Worm (Caenorhabditis elegans) whole organism, midembryonic: ENCODE results near the gene rad-51.

Source experiments
- T22C8.4 ChIP-seq: fragments of 200-800 bp; sonication (Bioruptor generic); IDR thresholded peaks from 2 replicates; pipeline ENCODE4 v1.3.6; 2022; ENCODE audit warnings: missing genetic modification characterization, missing compliant biosample characterization
- cog-1 ChIP-seq: sonication (generic microtip); optimal IDR thresholded peaks from 2 replicates; lab custom pipeline; 2016; ENCODE audit warnings: missing genetic modification characterization, missing compliant biosample characterization
- flt-1 ChIP-seq: fragments of 200-800 bp; sonication (Bioruptor generic); IDR thresholded peaks from 2 replicates; pipeline ENCODE4 v1.3.6; 2022; ENCODE audit warnings: missing genetic modification characterization, missing compliant biosample characterization
- klf-2 ChIP-seq: fragments of 200-800 bp; sonication (Bioruptor generic); conservative IDR thresholded peaks from 2 replicates; pipeline ENCODE4 v1.3.6; 2022; ENCODE audit warnings: missing genetic modification reagents, missing genetic modification characterization, missing compliant biosample characterization
- med-1 ChIP-seq: sonication (generic microtip); optimal IDR thresholded peaks from 2 replicates; lab custom pipeline; 2017; ENCODE audit warnings: missing genetic modification characterization, mild to moderate bottlenecking, missing compliant biosample characterization, antibody characterized with exemption, missing genetic modification reagents; ENCODE audit not compliant: insufficient read depth
- ref-1 ChIP-seq: fragments of 200-800 bp; sonication (Bioruptor generic); conservative IDR thresholded peaks from 2 replicates; pipeline ENCODE4 v1.3.6; 2022; ENCODE audit warnings: missing genetic modification reagents, missing genetic modification characterization, missing compliant biosample characterization
- tab-1 ChIP-seq: fragments of 200-800 bp; sonication (Bioruptor generic); IDR thresholded peaks from 2 replicates; pipeline ENCODE4 v1.3.6; 2022; ENCODE audit warnings: missing genetic modification characterization, missing compliant biosample characterization
- ztf-23 ChIP-seq: fragments of 200-800 bp; sonication (Bioruptor generic); IDR thresholded peaks from 2 replicates; pipeline ENCODE4 v1.3.6; 2022; ENCODE audit warnings: missing genetic modification reagents, missing genetic modification characterization, missing compliant biosample characterization
- ztf-29 ChIP-seq: fragments of 200-800 bp; sonication (Bioruptor generic); IDR thresholded peaks from 2 replicates; pipeline ENCODE4 v1.3.6; 2022; ENCODE audit warnings: missing genetic modification reagents, missing genetic modification characterization, missing compliant biosample characterization

Gene rad-51

DNA sequence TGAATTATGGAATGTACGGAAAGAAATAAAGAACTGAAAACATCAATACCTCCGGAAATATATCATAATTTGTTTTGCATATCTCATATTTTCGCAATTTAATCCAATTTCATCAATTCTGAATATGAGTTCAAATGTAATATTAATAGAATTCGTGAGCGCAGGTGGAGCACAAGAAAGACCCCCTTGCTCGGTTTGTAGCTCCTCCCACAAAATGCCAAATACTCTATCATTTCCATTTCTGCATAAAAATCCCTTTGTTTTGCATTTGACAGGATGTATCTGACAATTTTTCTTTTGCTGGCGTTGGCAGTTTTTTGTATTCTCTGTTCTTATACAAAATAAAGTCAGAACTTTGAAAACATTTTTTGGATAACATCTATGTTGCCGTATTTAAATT, 9.0 kb downstream of the rad-51 start:
- no peak for TF ChIP-seq tab-1 (GFP tag; lab: Robert Waterston, UW)
- TF ChIP-seq klf-2, result no peak
- TF ChIP-seq med-1, result no peak
- no peak for TF ChIP-seq flt-1 (GFP tag; lab: Robert Waterston, UW)
- TF ChIP-seq T22C8.4 (GFP tag; lab: Robert Waterston, UW), result no peak
- TF ChIP-seq ztf-23 (GFP tag; lab: Robert Waterston, UW), result no peak
- TF ChIP-seq cog-1 (tag; lab: Kevin White, UChicago), result no peak
- TF ChIP-seq ref-1 (GFP tag; lab: Robert Waterston, UW), result no peak
- no peak for TF ChIP-seq ztf-29 (GFP tag; lab: Robert Waterston, UW)

DNA sequence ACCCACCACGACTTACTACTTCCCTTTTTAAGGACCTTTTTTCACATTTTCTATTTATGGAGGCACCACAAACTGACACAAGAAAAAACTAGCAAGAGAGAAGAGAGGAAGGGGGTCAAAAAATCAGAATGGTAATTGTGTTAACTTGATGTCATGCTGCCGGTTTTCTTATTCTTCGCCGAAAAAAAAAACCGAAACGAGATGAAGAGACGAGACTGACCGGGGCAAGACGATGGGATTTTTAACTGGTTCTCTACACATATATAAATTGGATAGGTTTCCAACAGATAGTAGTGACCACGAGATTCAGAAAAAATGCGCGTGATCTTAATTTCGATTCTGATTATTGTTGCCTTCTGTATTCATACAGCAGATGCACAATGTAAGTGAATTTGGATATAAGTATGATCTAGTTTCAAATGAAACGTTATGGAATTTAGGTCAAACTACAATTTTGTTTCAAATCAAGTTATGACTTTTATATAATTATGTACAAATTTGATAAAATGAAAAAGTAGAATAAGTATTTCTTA, 10.2 kb downstream of the rad-51 start, which contains the start of gene Y43C5A.3:
Y43C5A.3 (plus strand) TSS at position 256 of the 533 bp plus-strand sequence.
- TF ChIP-seq cog-1 (tag; lab: Kevin White, UChicago) (no peak), med-1 (no peak), T22C8.4 (GFP tag; lab: Robert Waterston, UW) (no peak)

DNA sequence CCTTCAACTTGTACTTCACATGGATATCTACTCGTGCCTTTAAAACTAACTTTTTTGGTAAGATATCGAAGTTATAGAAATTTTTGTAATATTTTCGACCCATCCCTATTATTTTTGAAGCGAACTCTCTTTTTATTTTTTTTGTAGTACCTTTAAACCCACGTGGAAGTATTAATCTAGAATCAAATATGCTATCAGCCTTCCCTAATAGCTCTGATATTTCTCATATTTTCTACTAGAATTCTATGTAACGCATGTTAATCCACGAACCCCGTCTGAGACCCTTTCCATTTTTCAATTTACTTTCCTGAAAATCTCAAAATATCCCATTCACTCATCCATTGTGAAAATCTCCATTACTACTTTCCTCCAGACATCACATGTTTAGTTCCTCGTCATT, 10.7 kb downstream of the rad-51 start:
- TF ChIP-seq ref-1 (GFP tag; lab: Robert Waterston, UW) (no peak), med-1 (no peak), cog-1 (tag; lab: Kevin White, UChicago) (no peak), flt-1 (GFP tag; lab: Robert Waterston, UW) (no peak), tab-1 (GFP tag; lab: Robert Waterston, UW) (no peak), ztf-29 (GFP tag; lab: Robert Waterston, UW) (no peak), ztf-23 (GFP tag; lab: Robert Waterston, UW) (no peak), klf-2 (no peak), T22C8.4 (GFP tag; lab: Robert Waterston, UW) (no peak)

DNA sequence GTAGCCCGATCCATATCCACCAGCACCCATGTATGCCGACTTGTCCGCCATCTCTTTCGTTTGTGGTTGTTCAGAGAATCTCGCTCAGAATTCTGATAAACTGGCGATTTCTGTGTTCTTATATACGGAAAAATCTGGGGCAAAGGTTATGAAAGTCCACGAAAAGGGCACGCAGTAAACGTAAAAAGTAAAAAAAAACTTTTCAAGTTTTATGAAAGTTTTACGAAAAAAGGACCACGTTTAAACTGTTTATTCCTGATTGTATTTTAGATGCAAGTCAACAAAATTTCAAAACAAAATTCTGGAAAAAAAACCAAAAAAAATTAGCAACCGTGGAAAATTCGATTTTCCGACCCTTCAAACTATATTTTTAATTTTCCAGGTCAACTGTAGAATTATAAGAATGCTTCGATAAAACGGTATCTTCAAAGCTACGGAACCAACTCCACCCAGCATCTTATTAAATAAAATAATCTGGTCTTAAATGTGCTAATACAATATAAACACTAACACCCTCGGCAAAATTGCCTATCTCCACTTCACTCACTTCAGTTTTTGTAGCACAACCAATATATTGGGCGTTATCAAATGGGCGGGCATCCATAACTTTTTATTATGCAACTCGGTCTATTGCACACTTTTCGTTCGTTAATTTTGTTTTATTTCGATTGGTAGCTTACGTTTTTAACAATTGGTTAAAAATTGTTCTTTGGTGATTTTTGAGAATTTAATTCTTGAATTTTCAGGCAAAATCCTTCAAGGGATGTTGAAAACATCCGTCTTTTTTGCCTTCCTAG, 14.7 kb downstream of the rad-51 start, which contains the start of the genes nspd-7 and Y43C5A.2:
nspd-7 (minus strand) TSS at position 51 of the 797 bp plus-strand sequence.
Y43C5A.2 (plus strand) TSS at position 747 of the 797 bp plus-strand sequence.
- no peak for TF ChIP-seq klf-2
- TF ChIP-seq cog-1 (tag; lab: Kevin White, UChicago), result no peak
- no peak for TF ChIP-seq ref-1 (GFP tag; lab: Robert Waterston, UW)

DNA sequence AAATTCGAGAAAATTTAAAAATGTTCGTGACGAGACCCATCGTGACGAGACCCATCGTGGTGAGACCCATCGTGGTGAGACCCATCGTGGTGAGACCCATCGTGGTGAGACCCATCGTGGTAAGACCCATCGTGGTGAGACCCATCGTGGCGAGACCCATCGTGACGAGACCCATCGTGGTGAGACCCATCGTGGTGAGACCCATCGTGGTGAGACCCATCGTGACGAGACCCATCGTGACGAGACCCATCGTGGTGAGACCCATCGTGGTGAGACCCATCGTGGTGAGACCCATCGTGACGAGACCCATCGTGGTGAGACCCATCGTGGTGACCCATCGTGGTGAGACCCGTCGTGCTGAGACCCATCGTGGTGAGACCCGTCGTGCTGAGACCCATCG, 21.2 kb downstream of the rad-51 start:
- TF ChIP-seq klf-2 (0 out of 2 replicates have a peak, but pooled peaks have one; percentile 25), tab-1 (GFP tag; lab: Robert Waterston, UW) (0 out of 2 replicates have a peak, but pooled peaks have one; percentile 5)

DNA sequence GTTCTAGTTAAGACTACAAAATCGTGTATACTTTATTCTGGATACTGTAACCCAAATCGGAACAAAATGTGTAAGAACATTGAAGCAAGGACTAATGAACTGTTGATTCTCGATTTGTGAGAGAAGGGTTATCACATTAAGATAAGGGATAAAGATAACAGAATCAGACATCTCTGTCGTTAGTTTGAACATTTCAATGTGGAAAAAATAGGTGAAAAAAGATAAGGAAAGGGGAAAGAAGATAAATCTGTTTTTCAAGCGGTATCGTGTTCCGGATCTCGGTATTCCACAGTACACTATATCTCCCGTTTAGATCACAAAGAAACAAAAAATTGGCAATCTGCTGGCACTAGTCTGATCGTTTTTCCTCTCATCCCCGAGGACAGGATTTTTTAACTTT, 23.0 kb downstream of the rad-51 start:
- TF ChIP-seq med-1 (no peak), tab-1 (GFP tag; lab: Robert Waterston, UW) (no peak), cog-1 (tag; lab: Kevin White, UChicago) (no peak), klf-2 (no peak), ztf-29 (GFP tag; lab: Robert Waterston, UW) (no peak), flt-1 (GFP tag; lab: Robert Waterston, UW) (no peak), T22C8.4 (GFP tag; lab: Robert Waterston, UW) (no peak), ztf-23 (GFP tag; lab: Robert Waterston, UW) (no peak), ref-1 (GFP tag; lab: Robert Waterston, UW) (no peak)

DNA sequence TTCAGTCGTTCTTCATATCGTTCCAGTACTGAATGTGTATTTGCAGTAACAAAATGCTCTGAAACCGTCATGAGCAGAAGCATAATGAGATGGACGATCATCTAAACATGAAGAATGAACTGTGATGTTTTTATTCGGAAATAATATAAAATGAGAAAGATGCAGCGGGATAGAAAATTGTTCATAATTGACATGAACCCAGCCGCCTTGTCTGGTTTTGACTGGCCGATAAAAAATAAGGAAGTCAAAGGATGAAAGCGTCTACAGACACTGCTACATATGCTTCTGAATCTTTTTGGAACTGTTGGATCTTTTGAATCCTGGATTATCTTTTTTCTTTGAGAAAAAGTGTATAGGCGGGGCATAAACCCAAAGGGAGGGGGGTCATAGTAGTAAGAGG, 24.5 kb downstream of the rad-51 start, which contains the start of gene F01G10.9:
F01G10.9 (minus strand) TSS at position 101 of the 400 bp plus-strand sequence.
- TF ChIP-seq flt-1 (GFP tag; lab: Robert Waterston, UW), result no peak

DNA sequence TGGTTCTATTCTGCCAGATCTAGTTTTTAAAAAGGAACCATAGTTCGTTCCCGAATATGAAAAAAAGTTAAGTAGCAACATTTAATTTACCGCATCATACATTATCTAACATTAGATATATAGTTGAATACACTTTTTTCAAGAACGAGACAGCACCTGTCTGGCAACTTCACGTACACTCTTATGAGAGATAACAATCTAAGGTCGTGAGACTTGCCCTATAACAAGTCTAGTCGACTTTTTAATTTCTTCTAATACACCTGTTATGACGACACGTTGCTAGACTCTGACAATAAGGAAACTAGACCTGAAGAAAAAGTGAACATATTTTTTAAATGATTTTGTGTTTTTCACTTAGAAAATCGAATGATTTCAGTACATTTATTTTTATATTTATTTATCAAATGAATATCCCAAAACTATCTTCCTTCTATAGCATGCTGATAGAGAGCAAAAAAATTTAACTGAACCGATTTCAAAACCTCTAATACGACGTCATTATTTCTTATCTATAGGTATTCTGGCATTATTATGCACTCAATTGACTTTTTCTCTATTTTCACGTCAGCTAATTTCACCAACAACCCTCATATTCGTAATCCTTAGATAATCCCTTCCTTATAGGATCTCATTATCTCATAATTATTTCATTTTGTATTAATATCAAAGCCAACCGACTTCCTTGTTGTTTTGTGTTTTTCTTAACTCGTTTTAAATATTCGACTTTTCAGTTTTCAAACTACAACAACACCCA, 31.0 kb downstream of the rad-51 start:
- TF ChIP-seq ref-1 (GFP tag; lab: Robert Waterston, UW) (no peak), cog-1 (tag; lab: Kevin White, UChicago) (no peak)

DNA sequence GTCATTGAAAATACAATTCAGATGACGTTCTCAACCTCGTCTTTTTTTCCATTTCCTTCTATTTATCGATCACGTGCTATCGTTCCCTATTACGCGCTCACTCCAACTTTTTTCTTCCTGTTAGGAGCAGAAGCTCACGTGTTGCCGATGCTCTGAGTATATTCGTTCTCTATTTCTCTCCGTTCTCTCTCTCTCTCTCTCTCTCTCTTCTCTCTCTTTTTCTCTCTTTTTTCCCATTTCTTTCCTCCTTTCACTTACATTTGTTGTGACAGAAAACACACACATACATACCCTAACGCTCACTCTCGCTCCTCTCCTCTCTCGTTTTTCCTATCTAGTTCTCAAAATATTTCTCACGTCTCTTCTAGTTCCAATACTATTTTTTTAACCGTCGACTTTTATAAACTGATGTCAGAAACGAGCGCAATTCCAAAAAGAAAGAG, 31.7 kb downstream of the rad-51 start:
- peak; percentile 36 for TF ChIP-seq cog-1 (tag; lab: Kevin White, UChicago)
- no peak for TF ChIP-seq tab-1 (GFP tag; lab: Robert Waterston, UW)

DNA sequence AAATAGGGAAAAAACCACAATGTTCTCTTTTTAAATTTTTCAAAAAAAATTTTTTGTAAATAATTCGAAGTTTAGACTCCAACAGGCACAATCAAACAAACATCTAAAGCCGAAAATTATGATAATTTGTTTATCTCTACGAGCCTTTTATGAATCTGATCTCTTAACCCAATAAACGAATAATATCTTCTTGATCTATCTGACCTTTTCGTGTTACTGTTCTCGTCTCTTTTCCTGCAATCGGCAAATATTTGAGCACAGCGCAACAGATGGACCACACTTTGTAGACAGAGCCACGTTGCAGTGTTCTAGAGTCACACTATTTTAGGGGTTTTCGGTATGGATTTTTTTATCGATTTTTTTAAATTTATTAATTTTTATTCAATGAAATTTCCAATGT, 32.3 kb downstream of the rad-51 start:
- peak; percentile 19; the same call in 1 of the 2 replicates for TF ChIP-seq T22C8.4 (GFP tag; lab: Robert Waterston, UW)
- no peak for TF ChIP-seq cog-1 (tag; lab: Kevin White, UChicago)
- TF ChIP-seq flt-1 (GFP tag; lab: Robert Waterston, UW), result no peak
- no peak for TF ChIP-seq med-1
